Fruit fly (Drosophila melanogaster): Measurements from ENCODE around the gene Pgant6.

dm6 chr3L:2809767-2810166 lies 27.7 kb downstream of the Pgant6 start:
- TF ChIP-seq psq (optimal IDR thresholded peaks at IDR 0.05) (no peak), Dll (optimal IDR thresholded peaks at IDR 0.05) (no peak)

Data from whole organism.